Worm (Caenorhabditis elegans): Measurements from ENCODE around the gene W09D6.5.

- no peak for TF ChIP-seq nhr-76 (tag; optimal IDR thresholded peaks at IDR 0.05)
- TF ChIP-seq snpc-4 (tag; optimal IDR thresholded peaks at IDR 0.05), result no peak
- no peak for TF ChIP-seq nhr-11 (tag; optimal IDR thresholded peaks at IDR 0.05)
- no peak for TF ChIP-seq hlh-4 (tag; optimal IDR thresholded peaks at IDR 0.05)
- TF ChIP-seq alr-1 (tag; optimal IDR thresholded peaks at IDR 0.05; ENCODE audit: borderline replicate concordance), result no peak
Observed at ce11 chrIII:11083993-11084392, 4.3 kb upstream of the W09D6.5 start.

Measured in whole organism, L1 larva.